6 worm cellular contexts compared by ENCODE assay signal in genomic region chrIII:5146749-5147148, ce11.
TF ChIP-seq lines count a peak whose summit lies in the region.

No protein-coding gene starts in this region.

TF ChIP-seq in whole organism, L1 larva, 84 proteins besides CTCF, POLR2A, EP300 and RAD21:
- TF ChIP-seq rnt-1 (tag; optimal IDR thresholded peaks at IDR 0.05; lab: Kevin White, UChicago) (no peak), efl-1 (optimal IDR thresholded peaks at IDR 0.05; lab: Kevin White, UChicago) (no peak), efl-1 (GFP tag; optimal IDR thresholded peaks at IDR 0.05 in 1 of 2; lab: Kevin White, UChicago) (peak in 1 of 2 experiments; percentile 85), elt-2 (tag; optimal IDR thresholded peaks at IDR 0.05; lab: Kevin White, UChicago) (peak; percentile 51), ceh-63 (GFP tag; optimal IDR thresholded peaks at IDR 0.05; lab: Kevin White, UChicago) (no peak), lin-35 (GFP tag; optimal IDR thresholded peaks at IDR 0.05; lab: Kevin White, UChicago) (peak in 1 of 2 experiments; percentile 2)

TF ChIP-seq in whole organism, L2 larva, 48 proteins besides CTCF, POLR2A, EP300 and RAD21:
- peak; percentile 5 for TF ChIP-seq crh-2 (tag; optimal IDR thresholded peaks at IDR 0.05; lab: Kevin White, UChicago)
- no peak for TF ChIP-seq nhr-6 (tag; optimal IDR thresholded peaks at IDR 0.05; lab: Kevin White, UChicago)
- peak; percentile 52 for TF ChIP-seq fos-1 (tag; optimal IDR thresholded peaks at IDR 0.05; lab: Kevin White, UChicago)

TF ChIP-seq in whole organism, L3 larva, 47 proteins besides CTCF, POLR2A, EP300 and RAD21:
- TF ChIP-seq ceh-82 (tag; optimal IDR thresholded peaks at IDR 0.05; lab: Kevin White, UChicago) (no peak), elt-2 (tag; optimal IDR thresholded peaks at IDR 0.05; lab: Kevin White, UChicago) (peak; percentile 88), pqm-1 (tag; optimal IDR thresholded peaks at IDR 0.05; lab: Kevin White, UChicago) (peak; percentile 57), nhr-77 (tag; optimal IDR thresholded peaks at IDR 0.05; lab: Kevin White, UChicago) (no peak)
TF ChIP-seq in whole organism, L3 larva: peak in this region for 2.

TF ChIP-seq in whole organism, L4 larva, 104 proteins besides CTCF, POLR2A, EP300 and RAD21:
- TF ChIP-seq egl-43 (GFP tag; IDR thresholded peaks at IDR 0.05; lab: Robert Waterston, UW) = no peak
- TF ChIP-seq unc-62 (GFP tag; optimal IDR thresholded peaks at IDR 0.05 in 1 of 2; lab: Kevin White, UChicago) = peak in 1 of 2 experiments; percentile 70
- TF ChIP-seq unc-62 (tag; optimal IDR thresholded peaks at IDR 0.05; lab: Kevin White, UChicago) = no peak
- peak; percentile 48 for TF ChIP-seq nhr-28 (tag; optimal IDR thresholded peaks at IDR 0.05; lab: Kevin White, UChicago)
- no peak for TF ChIP-seq lin-13 (GFP tag; optimal IDR thresholded peaks at IDR 0.05; lab: Kevin White, UChicago)
- 0 out of 2 replicates have a peak, but pooled peaks have one; percentile 22 for TF ChIP-seq lin-1 (GFP tag; IDR thresholded peaks at IDR 0.05; lab: Robert Waterston, UW)
- peak; percentile 65 for TF ChIP-seq dmd-6 (GFP tag; IDR thresholded peaks at IDR 0.05; lab: Robert Waterston, UW)
- TF ChIP-seq zip-2 (tag; optimal IDR thresholded peaks at IDR 0.05; lab: Kevin White, UChicago) = no peak
- peak; percentile 84 for TF ChIP-seq ceh-20 (GFP tag; IDR thresholded peaks at IDR 0.05; lab: Robert Waterston, UW)
- TF ChIP-seq php-3 (GFP tag; IDR thresholded peaks at IDR 0.05; lab: Robert Waterston, UW) = peak; percentile 98
- TF ChIP-seq pqm-1 (tag; optimal IDR thresholded peaks at IDR 0.05; lab: Kevin White, UChicago) = peak; percentile 39
- TF ChIP-seq tra-1 (GFP tag; IDR thresholded peaks at IDR 0.05; lab: Robert Waterston, UW) = peak; percentile 78
- no peak for TF ChIP-seq D1046.2 (GFP tag; IDR thresholded peaks at IDR 0.05; lab: Robert Waterston, UW)
- TF ChIP-seq dve-1 (tag; optimal IDR thresholded peaks at IDR 0.05; lab: Kevin White, UChicago; ENCODE audit: insufficient read depth) = peak; percentile 71
- TF ChIP-seq hlh-11 (tag; optimal IDR thresholded peaks at IDR 0.05; lab: Kevin White, UChicago) = peak; percentile 65
- no peak for TF ChIP-seq daf-16 (GFP tag; optimal IDR thresholded peaks at IDR 0.05; lab: Kevin White, UChicago)
- peak; percentile 86 for TF ChIP-seq daf-16 (tag; optimal IDR thresholded peaks at IDR 0.05; lab: Kevin White, UChicago)
- TF ChIP-seq mxl-3 (GFP tag; optimal IDR thresholded peaks at IDR 0.05; lab: Kevin White, UChicago) = peak; percentile 33
- no peak for TF ChIP-seq spr-1 (tag; optimal IDR thresholded peaks at IDR 0.05; lab: Kevin White, UChicago)
- no peak for TF ChIP-seq lim-7 (GFP tag; IDR thresholded peaks at IDR 0.05; lab: Robert Waterston, UW)
- TF ChIP-seq ztf-11 (tag; optimal IDR thresholded peaks at IDR 0.05; lab: Kevin White, UChicago) = no peak
- TF ChIP-seq lin-38 (GFP tag; IDR thresholded peaks at IDR 0.05; lab: Robert Waterston, UW) = no peak
TF ChIP-seq in whole organism, L4 larva: peak in this region for 12.

TF ChIP-seq in whole organism, late embryonic, 69 proteins besides CTCF, POLR2A, EP300 and RAD21:
- TF ChIP-seq elt-2 (tag; optimal IDR thresholded peaks at IDR 0.05; lab: Kevin White, UChicago) (peak; percentile 91), tbx-2 (tag; optimal IDR thresholded peaks at IDR 0.05; lab: Kevin White, UChicago) (peak; percentile 74), npax-4 (tag; optimal IDR thresholded peaks at IDR 0.05; lab: Kevin White, UChicago) (no peak), hlh-13 (GFP tag; optimal IDR thresholded peaks at IDR 0.05; lab: Kevin White, UChicago) (no peak), pat-9 (tag; optimal IDR thresholded peaks at IDR 0.05; lab: Kevin White, UChicago) (no peak)

TF ChIP-seq in whole organism, young adult, 124 proteins besides CTCF, POLR2A, EP300 and RAD21:
- TF ChIP-seq somi-1 (GFP tag; optimal IDR thresholded peaks at IDR 0.05; lab: Kevin White, UChicago) (no peak), rcor-1 (GFP tag; IDR thresholded peaks at IDR 0.05; lab: Robert Waterston, UW) (no peak), dox-1 (GFP tag; IDR thresholded peaks at IDR 0.05; lab: Robert Waterston, UW) (0 out of 2 replicates have a peak, but pooled peaks have one; percentile 34), C17E4.6 (GFP tag; IDR thresholded peaks at IDR 0.05; lab: Robert Waterston, UW) (0 out of 2 replicates have a peak, but pooled peaks have one; percentile 10), nhr-80 (tag; optimal IDR thresholded peaks at IDR 0.05; lab: Kevin White, UChicago) (peak; percentile 74), cebp-1 (GFP tag; IDR thresholded peaks at IDR 0.05; lab: Robert Waterston, UW) (no peak), cebp-1 (tag; optimal IDR thresholded peaks at IDR 0.05; lab: Kevin White, UChicago) (peak; percentile 8), F57A8.1 (GFP tag; optimal IDR thresholded peaks at IDR 0.05; lab: Kevin White, UChicago) (no peak), die-1 (tag; optimal IDR thresholded peaks at IDR 0.05; lab: Kevin White, UChicago) (no peak), ets-4 (GFP tag; optimal IDR thresholded peaks at IDR 0.05; lab: Kevin White, UChicago) (peak; percentile 19), ztf-22 (GFP tag; optimal IDR thresholded peaks at IDR 0.05; lab: Kevin White, UChicago) (peak; percentile 66), hmg-1.2 (GFP tag; IDR thresholded peaks at IDR 0.05; lab: Robert Waterston, UW) (no peak), F55B11.4 (tag; optimal IDR thresholded peaks at IDR 0.05; lab: Kevin White, UChicago; ENCODE audit: borderline replicate concordance, insufficient read depth) (no peak), repo-1 (tag; optimal IDR thresholded peaks at IDR 0.05; lab: Kevin White, UChicago) (no peak)
